Worm (Caenorhabditis elegans) whole organism, young adult: ENCODE results near the gene msp-51.

Source experiments
- B0261.1 ChIP-seq: sonication (generic microtip); optimal IDR thresholded peaks from 2 replicates; lab custom pipeline; 2016; ENCODE audit warnings: mild to moderate bottlenecking, missing genetic modification characterization, moderate library complexity, missing compliant biosample characterization
- C17E4.6 ChIP-seq: fragments of 200-800 bp; sonication (Bioruptor generic); IDR thresholded peaks from 2 replicates; pipeline ENCODE4 v1.3.6; 2022; ENCODE audit warnings: missing genetic modification reagents, missing genetic modification characterization, missing compliant biosample characterization
- D2030.7 ChIP-seq: fragments of 200-800 bp; sonication (Bioruptor generic); IDR thresholded peaks from 2 replicates; pipeline ENCODE4 v1.3.6; 2022; ENCODE audit warnings: missing genetic modification reagents, missing genetic modification characterization, missing compliant biosample characterization
- F22D6.2 ChIP-seq: sonication (generic microtip); optimal IDR thresholded peaks from 2 replicates; lab custom pipeline; 2016; ENCODE audit warnings: mild to moderate bottlenecking, missing genetic modification characterization, missing compliant biosample characterization
- F33H1.4 ChIP-seq: fragments of 200-800 bp; sonication (Bioruptor generic); IDR thresholded peaks from 2 replicates; pipeline ENCODE4 v1.3.6; 2022; ENCODE audit warnings: missing genetic modification reagents, missing genetic modification characterization, missing compliant biosample characterization
- F55B11.4 ChIP-seq: sonication (generic microtip); optimal IDR thresholded peaks from 2 replicates; lab custom pipeline; 2016; ENCODE audit warnings: missing compliant biosample characterization, missing genetic modification characterization, borderline replicate concordance; ENCODE audit not compliant: insufficient read depth
- K12H6.12 ChIP-seq: fragments of 200-800 bp; sonication (Bioruptor generic); optimal IDR thresholded peaks from 2 replicates; lab custom pipeline; 2018; ENCODE audit warnings: mild to moderate bottlenecking, missing genetic modification characterization, missing compliant biosample characterization
- Y67H2A.10 ChIP-seq: fragments of 200-800 bp; sonication (Bioruptor generic); conservative IDR thresholded peaks from 2 replicates; pipeline ENCODE4 v1.3.6; 2022; ENCODE audit warnings: missing genetic modification reagents, missing genetic modification characterization, missing compliant biosample characterization
- ZK185.1 ChIP-seq: sonication (generic microtip); optimal IDR thresholded peaks from 2 replicates; lab custom pipeline; 2016; ENCODE audit warnings: mild to moderate bottlenecking, missing genetic modification characterization, missing compliant biosample characterization; ENCODE audit not compliant: poor library complexity, severe bottlenecking
- akir-1 ChIP-seq: fragments of 200-800 bp; sonication (Bioruptor generic); optimal IDR thresholded peaks from 2 replicates; lab custom pipeline; 2018; ENCODE audit warnings: mild to moderate bottlenecking, missing genetic modification characterization, moderate library complexity, missing compliant biosample characterization
- athp-1 ChIP-seq: sonication (generic microtip); optimal IDR thresholded peaks from 2 replicates; lab custom pipeline; 2017; ENCODE audit warnings: mild to moderate bottlenecking, missing genetic modification characterization, missing compliant biosample characterization
- attf-3 ChIP-seq: fragments of 200-800 bp; sonication (Bioruptor generic); conservative IDR thresholded peaks from 2 replicates; pipeline ENCODE4 v1.3.6; 2022; ENCODE audit warnings: missing genetic modification reagents, missing genetic modification characterization, missing compliant biosample characterization
- bed-1 ChIP-seq: fragments of 200-800 bp; sonication (Bioruptor generic); IDR thresholded peaks from 2 replicates; pipeline ENCODE4 v1.3.6; 2022; ENCODE audit warnings: missing genetic modification reagents, missing genetic modification characterization, missing compliant biosample characterization
- cebp-2 ChIP-seq: fragments of 200-800 bp; sonication (Bioruptor generic); IDR thresholded peaks from 2 replicates; pipeline ENCODE4 v1.3.6; 2022; ENCODE audit warnings: missing genetic modification characterization, missing compliant biosample characterization
- dox-1 ChIP-seq: fragments of 200-800 bp; sonication (Bioruptor generic); IDR thresholded peaks from 2 replicates; pipeline ENCODE4 v1.3.6; 2022; ENCODE audit warnings: missing genetic modification reagents, missing genetic modification characterization, missing compliant biosample characterization
- dpl-1 ChIP-seq: fragments of 150-350 bp; optimal IDR thresholded peaks from 2 replicates; lab custom pipeline; 2014; ENCODE audit warnings: missing biosample characterization, missing genetic modification reagents, missing genetic modification characterization
- efl-1 ChIP-seq: fragments of 150-350 bp; optimal IDR thresholded peaks from 2 replicates; lab custom pipeline; 2014; ENCODE audit warnings: missing biosample characterization, missing genetic modification reagents, missing genetic modification characterization
- egl-44 ChIP-seq: fragments of 200-800 bp; sonication (Bioruptor generic); IDR thresholded peaks from 2 replicates; pipeline ENCODE4 v1.3.6; 2022; ENCODE audit warnings: missing genetic modification reagents, missing genetic modification characterization, missing compliant biosample characterization
- egrh-3 ChIP-seq: fragments of 200-800 bp; sonication (Bioruptor generic); IDR thresholded peaks from 2 replicates; pipeline ENCODE4 v1.3.6; 2022; ENCODE audit warnings: missing genetic modification reagents, missing genetic modification characterization, missing compliant biosample characterization
- ekl-4 ChIP-seq: fragments of 200-800 bp; sonication (Bioruptor generic); IDR thresholded peaks from 2 replicates; pipeline ENCODE4 v1.3.6; 2022; ENCODE audit warnings: missing genetic modification reagents, missing genetic modification characterization, missing compliant biosample characterization
- ets-4 ChIP-seq: fragments of 200-800 bp; sonication (Bioruptor generic); optimal IDR thresholded peaks from 2 replicates; lab custom pipeline; 2018; ENCODE audit warnings: mild to moderate bottlenecking, missing genetic modification characterization, missing compliant biosample characterization
- gei-17 ChIP-seq: fragments of 200-800 bp; sonication (Bioruptor generic); optimal IDR thresholded peaks from 2 replicates; lab custom pipeline; 2018; ENCODE audit warnings: mild to moderate bottlenecking, missing genetic modification characterization, missing compliant biosample characterization
- him-1 ChIP-seq: sonication (generic microtip); optimal IDR thresholded peaks from 2 replicates; lab custom pipeline; 2016; ENCODE audit warnings: missing genotype, missing genetic modification reagents, missing genetic modification characterization, missing compliant biosample characterization
- hlh-12 ChIP-seq: sonication (generic microtip); optimal IDR thresholded peaks from 2 replicates; lab custom pipeline; 2016; ENCODE audit warnings: missing genetic modification characterization, missing compliant biosample characterization
- hlh-26 ChIP-seq: fragments of 200-800 bp; sonication (Bioruptor generic); conservative IDR thresholded peaks from 2 replicates; pipeline ENCODE4 v1.3.6; 2022; ENCODE audit warnings: missing genetic modification reagents, missing genetic modification characterization, missing compliant biosample characterization
- hmg-20 ChIP-seq: fragments of 200-800 bp; sonication (Bioruptor generic); IDR thresholded peaks from 2 replicates; pipeline ENCODE4 v1.3.6; 2022; ENCODE audit warnings: missing genetic modification reagents, missing genetic modification characterization, missing compliant biosample characterization
- hsf-1 ChIP-seq: fragments of 200-800 bp; sonication (Bioruptor generic); IDR thresholded peaks from 2 replicates; pipeline ENCODE4 v1.3.6; 2022; ENCODE audit warnings: missing genetic modification reagents, missing genetic modification characterization, missing compliant biosample characterization
- let-526 ChIP-seq: fragments of 200-800 bp; sonication (Bioruptor generic); IDR thresholded peaks from 2 replicates; pipeline ENCODE4 v1.3.6; 2022; ENCODE audit warnings: missing genetic modification reagents, missing genetic modification characterization, missing compliant biosample characterization
- let-607 ChIP-seq, 2 experiments: fragments of 200-800 bp in 1 of 2; sonication (Bioruptor generic) in 1 of 2; sonication (generic microtip) in 1 of 2; optimal IDR thresholded peaks; 2 replicates each; lab custom pipeline; 2016 to 2018; ENCODE audit warnings: mild to moderate bottlenecking in 2 of 2, missing compliant biosample characterization in 2 of 2, missing genetic modification characterization in 2 of 2, moderate library complexity in 2 of 2, missing genotype in 1 of 2
- madf-6 ChIP-seq: fragments of 200-800 bp; sonication (Bioruptor generic); IDR thresholded peaks from 2 replicates; pipeline ENCODE4 v1.3.6; 2022; ENCODE audit warnings: missing genetic modification reagents, missing genetic modification characterization, missing compliant biosample characterization
- madf-8 ChIP-seq: fragments of 200-800 bp; sonication (Bioruptor generic); conservative IDR thresholded peaks from 2 replicates; pipeline ENCODE4 v1.3.6; 2022; ENCODE audit warnings: missing genetic modification reagents, missing genetic modification characterization, missing compliant biosample characterization
- mel-28 ChIP-seq: sonication (generic microtip); optimal IDR thresholded peaks from 2 replicates; lab custom pipeline; 2016; ENCODE audit warnings: borderline replicate concordance, mild to moderate bottlenecking, missing genetic modification characterization, missing compliant biosample characterization
- nfya-1 ChIP-seq: sonication (generic microtip); optimal IDR thresholded peaks from 2 replicates; lab custom pipeline; 2017; ENCODE audit warnings: antibody characterized with exemption, missing compliant biosample characterization, missing genetic modification characterization, borderline replicate concordance; ENCODE audit not compliant: insufficient read depth
- nfya-2 ChIP-seq: fragments of 200-800 bp; sonication (Bioruptor generic); IDR thresholded peaks from 2 replicates; pipeline ENCODE4 v1.3.6; 2022; ENCODE audit warnings: missing genetic modification reagents, missing genetic modification characterization, missing compliant biosample characterization
- nfyb-1 ChIP-seq: fragments of 200-800 bp; sonication (Bioruptor generic); IDR thresholded peaks from 2 replicates; pipeline ENCODE4 v1.3.6; 2022; ENCODE audit warnings: missing genetic modification reagents, missing genetic modification characterization, missing compliant biosample characterization
- nhr-179 ChIP-seq: sonication (generic microtip); optimal IDR thresholded peaks from 2 replicates; lab custom pipeline; 2016; ENCODE audit warnings: mild to moderate bottlenecking, missing genetic modification characterization, missing compliant biosample characterization
- nhr-27 ChIP-seq: fragments of 200-800 bp; sonication (Bioruptor generic); optimal IDR thresholded peaks from 2 replicates; lab custom pipeline; 2018; ENCODE audit warnings: mild to moderate bottlenecking, missing genetic modification characterization, moderate library complexity, missing compliant biosample characterization
- rcor-1 ChIP-seq: fragments of 200-800 bp; sonication (Bioruptor generic); IDR thresholded peaks from 2 replicates; pipeline ENCODE4 v1.3.6; 2022; ENCODE audit warnings: missing genetic modification reagents, missing genetic modification characterization, missing compliant biosample characterization
- repo-1 ChIP-seq: sonication (generic microtip); optimal IDR thresholded peaks from 2 replicates; lab custom pipeline; 2017; ENCODE audit warnings: mild to moderate bottlenecking, missing genetic modification characterization, missing compliant biosample characterization
- sea-2 ChIP-seq: fragments of 200-800 bp; sonication (Bioruptor generic); IDR thresholded peaks from 2 replicates; pipeline ENCODE4 v1.3.6; 2022; ENCODE audit warnings: missing genetic modification characterization, missing compliant biosample characterization
- snpc-1.1 ChIP-seq: sonication (generic microtip); optimal IDR thresholded peaks from 2 replicates; lab custom pipeline; 2017; ENCODE audit warnings: missing genetic modification characterization, mild to moderate bottlenecking, missing compliant biosample characterization, antibody characterized with exemption, moderate library complexity, missing genotype, missing genetic modification reagents; ENCODE audit not compliant: insufficient read depth
- somi-1 ChIP-seq: fragments of 200-800 bp; sonication (Bioruptor generic); optimal IDR thresholded peaks from 2 replicates; lab custom pipeline; 2018; ENCODE audit warnings: mild to moderate bottlenecking, missing genetic modification characterization, missing compliant biosample characterization
- tbp1 ChIP-seq: fragments of 200-800 bp; sonication (Bioruptor generic); optimal IDR thresholded peaks from 2 replicates; lab custom pipeline; 2018; ENCODE audit warnings: mild to moderate bottlenecking, missing genetic modification characterization, missing compliant biosample characterization
- unc-130 ChIP-seq: sonication (generic microtip); optimal IDR thresholded peaks from 2 replicates; lab custom pipeline; 2016; ENCODE audit warnings: missing genetic modification reagents, missing genetic modification characterization, missing compliant biosample characterization
- xnd-1 ChIP-seq: sonication (generic microtip); optimal IDR thresholded peaks from 2 replicates; lab custom pipeline; 2016; ENCODE audit warnings: missing genotype, missing genetic modification reagents, missing genetic modification characterization, missing compliant biosample characterization
- ztf-22 ChIP-seq: fragments of 200-800 bp; sonication (Bioruptor generic); optimal IDR thresholded peaks from 2 replicates; lab custom pipeline; 2018; ENCODE audit warnings: mild to moderate bottlenecking, missing genetic modification characterization, moderate library complexity, missing compliant biosample characterization
- ztf-26 ChIP-seq: sonication (generic microtip); optimal IDR thresholded peaks from 2 replicates; lab custom pipeline; 2017; ENCODE audit warnings: missing genetic modification characterization, missing compliant biosample characterization
- ztf-3 ChIP-seq: fragments of 200-800 bp; sonication (Bioruptor generic); optimal IDR thresholded peaks from 2 replicates; lab custom pipeline; 2018; ENCODE audit warnings: mild to moderate bottlenecking, missing genetic modification characterization, missing compliant biosample characterization
- ztf-6 ChIP-seq: fragments of 200-800 bp; sonication (Bioruptor generic); IDR thresholded peaks from 2 replicates; pipeline ENCODE4 v1.3.6; 2022; ENCODE audit warnings: missing genetic modification reagents, missing genetic modification characterization, missing compliant biosample characterization

The msp-51 gene

DNA sequence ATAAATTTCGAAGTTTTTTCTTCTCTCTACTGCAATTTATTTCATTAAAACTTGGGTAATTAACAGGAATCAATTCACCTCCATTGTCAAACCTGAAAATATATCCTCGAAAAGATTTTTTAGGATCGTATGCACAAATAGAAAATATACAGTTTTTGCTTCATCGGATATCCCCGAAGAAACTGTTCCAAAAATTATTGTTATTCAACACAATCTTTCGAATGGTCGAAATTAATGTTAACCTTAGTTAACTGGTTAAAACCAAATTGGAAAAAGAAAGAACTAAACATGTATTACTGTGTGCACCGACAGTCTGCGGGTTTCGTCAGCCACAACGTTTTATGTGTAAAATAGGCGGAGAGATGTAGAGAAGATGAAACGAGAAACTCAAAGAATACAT, 22.0 kb upstream of the msp-51 start (continued):
- peak; percentile 44 for TF ChIP-seq him-1 (tag; lab: Kevin White, UChicago)
- TF ChIP-seq athp-1 (tag; lab: Kevin White, UChicago), result no peak
- TF ChIP-seq let-526 (GFP tag; lab: Robert Waterston, UW), result no peak
- peak; percentile 78 for TF ChIP-seq tbp1 (GFP tag; lab: Kevin White, UChicago)
- TF ChIP-seq hlh-26 (GFP tag; lab: Robert Waterston, UW), result no peak
- no peak for TF ChIP-seq ztf-6 (GFP tag; lab: Robert Waterston, UW)
- no peak for TF ChIP-seq xnd-1 (tag; lab: Kevin White, UChicago)
- TF ChIP-seq snpc-1.1 (tag; lab: Kevin White, UChicago), result peak; percentile 94
- TF ChIP-seq gei-17, result no peak
- TF ChIP-seq F33H1.4 (GFP tag; lab: Robert Waterston, UW), result no peak; the same call in 1 of the 2 replicates
- no peak for TF ChIP-seq efl-1 (GFP tag; lab: Kevin White, UChicago)
- TF ChIP-seq hlh-12, result no peak
- TF ChIP-seq let-607 (tag; optimal IDR thresholded peaks at IDR 0.05; lab: Kevin White, UChicago), result no peak
- TF ChIP-seq dox-1 (GFP tag; lab: Robert Waterston, UW), result no peak
- TF ChIP-seq ekl-4, result peak; percentile 63
- no peak for TF ChIP-seq nhr-179 (tag; lab: Kevin White, UChicago)
- TF ChIP-seq ets-4 (GFP tag; lab: Kevin White, UChicago), result no peak
- no peak for TF ChIP-seq madf-6 (GFP tag; lab: Robert Waterston, UW)
- no peak for TF ChIP-seq ztf-26 (tag; lab: Kevin White, UChicago)
- TF ChIP-seq unc-130 (GFP tag; lab: Kevin White, UChicago), result no peak
- TF ChIP-seq F55B11.4, result no peak
- peak; percentile 94 for TF ChIP-seq D2030.7 (GFP tag; lab: Robert Waterston, UW)
- no peak for TF ChIP-seq cebp-2 (GFP tag; lab: Robert Waterston, UW)
- no peak for TF ChIP-seq nfya-1 (tag; lab: Kevin White, UChicago)
- TF ChIP-seq mel-28 (tag; lab: Kevin White, UChicago), result no peak
- TF ChIP-seq ztf-22, result no peak
- no peak for TF ChIP-seq nhr-27
- no peak for TF ChIP-seq F22D6.2 (tag; lab: Kevin White, UChicago)
- TF ChIP-seq somi-1 (GFP tag; lab: Kevin White, UChicago), result no peak
- no peak for TF ChIP-seq akir-1 (GFP tag; lab: Kevin White, UChicago)
- TF ChIP-seq egl-44, result no peak
- no peak for TF ChIP-seq egrh-3 (GFP tag; lab: Robert Waterston, UW)
- no peak for TF ChIP-seq ZK185.1
- no peak for TF ChIP-seq repo-1
- no peak; the same call in 1 of the 2 replicates for TF ChIP-seq hsf-1 (GFP tag; lab: Robert Waterston, UW)
- TF ChIP-seq rcor-1 (GFP tag; lab: Robert Waterston, UW), result peak; percentile 82
- no peak for TF ChIP-seq dpl-1 (GFP tag; lab: Kevin White, UChicago)
- peak; percentile 4 for TF ChIP-seq B0261.1 (tag; lab: Kevin White, UChicago)
- TF ChIP-seq hmg-20 (GFP tag; lab: Robert Waterston, UW), result peak; percentile 28; the same call in 1 of the 2 replicates
- TF ChIP-seq attf-3 (GFP tag; lab: Robert Waterston, UW), result no peak
- TF ChIP-seq K12H6.12 (tag; lab: Kevin White, UChicago), result no peak
- TF ChIP-seq ztf-3 (GFP tag; lab: Kevin White, UChicago), result no peak
- TF ChIP-seq C17E4.6 (GFP tag; lab: Robert Waterston, UW), result no peak
- no peak for TF ChIP-seq bed-1
- TF ChIP-seq nfyb-1 (GFP tag; lab: Robert Waterston, UW), result no peak
- TF ChIP-seq Y67H2A.10 (GFP tag; lab: Robert Waterston, UW), result no peak
- no peak for TF ChIP-seq sea-2 (GFP tag; lab: Robert Waterston, UW)
- 0 out of 2 replicates have a peak, but pooled peaks have one; percentile 23 for TF ChIP-seq madf-8 (GFP tag; lab: Robert Waterston, UW)
- no peak for TF ChIP-seq nfya-2
